Fruit fly (Drosophila melanogaster) whole organism, embryonic: Measurements from ENCODE around the gene CG42660.

Experiments
- CG10543 ChIP-seq: fragments of 200-800 bp; sonication (Bioruptor generic); optimal IDR thresholded peaks from 3 replicates; lab custom pipeline; 2017; ENCODE audit warnings: missing biosample characterization, mild to moderate bottlenecking, missing genetic modification characterization, moderate library complexity
- CG11456 ChIP-seq: fragments of 200-800 bp; sonication (Bioruptor generic); IDR thresholded peaks from 3 replicates; pipeline ENCODE4 v1.3.6; 2022; ENCODE audit warnings: missing biosample characterization, missing genetic modification characterization
- CG12942 ChIP-seq: fragments of 200-800 bp; sonication (Bioruptor generic); optimal IDR thresholded peaks from 3 replicates; lab custom pipeline; 2016; ENCODE audit warnings: missing biosample characterization, missing genetic modification characterization
- CG16813 ChIP-seq: fragments of 200-800 bp; sonication (Bioruptor generic); IDR thresholded peaks from 3 replicates; pipeline ENCODE4 v1.3.6; 2022; ENCODE audit warnings: missing biosample characterization, missing genetic modification characterization; ENCODE audit not compliant: partially characterized antibody
- CG17359 ChIP-seq: fragments of 200-800 bp; sonication (Bioruptor generic); optimal IDR thresholded peaks from 3 replicates; lab custom pipeline; 2018; ENCODE audit warnings: missing biosample characterization, mild to moderate bottlenecking, missing genetic modification characterization, moderate library complexity
- CG17361 ChIP-seq: fragments of 200-800 bp; sonication (Bioruptor generic); IDR thresholded peaks from 3 replicates; pipeline ENCODE4 v1.3.6; 2022; ENCODE audit warnings: missing biosample characterization, missing genetic modification characterization
- CG1832 ChIP-seq: fragments of 200-800 bp; sonication (Bioruptor generic); optimal IDR thresholded peaks from 2 replicates; lab custom pipeline; 2017; ENCODE audit warnings: missing biosample characterization, mild to moderate bottlenecking, missing genetic modification characterization, inconsistent platforms
- CG2202 ChIP-seq: fragments of 200-800 bp; sonication (Bioruptor generic); optimal IDR thresholded peaks from 2 replicates; lab custom pipeline; 2018; ENCODE audit warnings: missing biosample characterization, mild to moderate bottlenecking, missing genetic modification characterization
- CG2712 ChIP-seq: fragments of 200-800 bp; optimal IDR thresholded peaks from 3 replicates; lab custom pipeline; 2019; ENCODE audit warnings: missing biosample characterization, mild to moderate bottlenecking, missing genetic modification characterization, moderate library complexity
- CG30403 ChIP-seq: fragments of 200-800 bp; sonication (Bioruptor generic); optimal IDR thresholded peaks from 3 replicates; lab custom pipeline; 2016; ENCODE audit warnings: missing biosample characterization, missing genetic modification characterization
- CG33557 ChIP-seq: fragments of 200-800 bp; sonication (Bioruptor generic); optimal IDR thresholded peaks from 2 replicates; lab custom pipeline; 2019; ENCODE audit warnings: missing biosample characterization, mild to moderate bottlenecking, missing genetic modification characterization, moderate library complexity
- CG5245 ChIP-seq: fragments of 200-800 bp; sonication (Bioruptor generic); optimal IDR thresholded peaks from 3 replicates; lab custom pipeline; 2016; ENCODE audit warnings: missing biosample characterization, missing genetic modification characterization
- CG6813 ChIP-seq: fragments of 200-800 bp; sonication (Bioruptor generic); optimal IDR thresholded peaks from 2 replicates; lab custom pipeline; 2017; ENCODE audit warnings: missing biosample characterization, missing genetic modification characterization, mild to moderate bottlenecking, moderate library complexity, missing genetic modification reagents
- CG8290 ChIP-seq, 3 experiments: fragments of 200-800 bp; sonication (Bioruptor generic); optimal IDR thresholded peaks; 2 replicates each; lab custom pipeline; 2016 to 2019; ENCODE audit warnings: missing biosample characterization in 3 of 3, missing genetic modification characterization in 3 of 3, mild to moderate bottlenecking in 2 of 3, moderate library complexity in 1 of 3
- CG9797 ChIP-seq: fragments of 200-800 bp; sonication (Bioruptor generic); optimal IDR thresholded peaks from 3 replicates; lab custom pipeline; 2018; ENCODE audit warnings: missing biosample characterization, mild to moderate bottlenecking, missing genetic modification characterization
- Camta ChIP-seq: fragments of 200-800 bp; sonication (Bioruptor generic); optimal IDR thresholded peaks from 2 replicates; lab custom pipeline; 2016; ENCODE audit warnings: missing biosample characterization, missing genetic modification characterization
- CkIIα-i1 ChIP-seq: fragments of 200-800 bp; sonication (Bioruptor generic); IDR thresholded peaks from 2 replicates; pipeline ENCODE4 v1.3.6; 2022; ENCODE audit warnings: missing biosample characterization, missing genetic modification characterization
- Dfd ChIP-seq, 2 experiments: fragments of >200 bp; optimal IDR thresholded peaks; 2 replicates each; lab custom pipeline; 2017; ENCODE audit warnings: missing biosample characterization in 2 of 2, missing genetic modification characterization in 2 of 2
- Dip3 ChIP-seq: fragments of 200-800 bp; sonication (Bioruptor generic); optimal IDR thresholded peaks from 3 replicates; lab custom pipeline; 2016; ENCODE audit warnings: missing biosample characterization, missing genetic modification characterization
- Doc2 ChIP-seq: fragments of 200-800 bp; sonication (Bioruptor generic); IDR thresholded peaks from 2 replicates; pipeline ENCODE4 v1.3.6; 2022; ENCODE audit warnings: missing biosample characterization, missing genetic modification characterization
- E2f1 ChIP-seq: fragments of 200-800 bp; sonication (Bioruptor generic); IDR thresholded peaks from 2 replicates; pipeline ENCODE4 v1.3.6; 2022; ENCODE audit warnings: missing biosample characterization, missing genetic modification characterization
- Fer1 ChIP-seq: fragments of 200-800 bp; sonication (Bioruptor generic); optimal IDR thresholded peaks from 2 replicates; lab custom pipeline; 2017; ENCODE audit warnings: missing biosample characterization, mild to moderate bottlenecking, missing genetic modification characterization
- HLH3B ChIP-seq: fragments of 200-800 bp; sonication (Bioruptor generic); IDR thresholded peaks from 2 replicates; pipeline ENCODE4 v1.3.6; 2022; ENCODE audit warnings: missing biosample characterization, missing genetic modification characterization
- Hsf ChIP-seq: fragments of 200-800 bp; sonication (Bioruptor generic); optimal IDR thresholded peaks from 3 replicates; lab custom pipeline; 2016; ENCODE audit warnings: missing biosample characterization, missing genetic modification characterization
- Meics ChIP-seq: fragments of 200-800 bp; sonication (Bioruptor generic); optimal IDR thresholded peaks from 2 replicates; lab custom pipeline; 2017; ENCODE audit warnings: missing biosample characterization, mild to moderate bottlenecking, missing genetic modification characterization
- Nf-YB ChIP-seq: fragments of 200-800 bp; sonication (Bioruptor generic); optimal IDR thresholded peaks from 3 replicates; lab custom pipeline; 2019; ENCODE audit warnings: missing biosample characterization, mild to moderate bottlenecking, missing genetic modification characterization, moderate library complexity
- Nf-YC ChIP-seq: fragments of 200-800 bp; optimal IDR thresholded peaks from 3 replicates; lab custom pipeline; 2019; ENCODE audit warnings: missing biosample characterization, mild to moderate bottlenecking, missing genetic modification characterization, moderate library complexity
- abd-A ChIP-seq: fragments of 200-800 bp; sonication (Bioruptor generic); optimal IDR thresholded peaks from 3 replicates; lab custom pipeline; 2019; ENCODE audit warnings: missing biosample characterization, mild to moderate bottlenecking, missing genetic modification characterization, moderate library complexity
- caup ChIP-seq: fragments of 200-800 bp; sonication (Bioruptor generic); optimal IDR thresholded peaks from 3 replicates; lab custom pipeline; 2017; ENCODE audit warnings: missing biosample characterization, mild to moderate bottlenecking, missing genetic modification characterization, moderate library complexity; ENCODE audit not compliant: severe bottlenecking
- crol ChIP-seq: fragments of 200-800 bp; sonication (Bioruptor generic); IDR thresholded peaks from 2 replicates; pipeline ENCODE4 v1.3.6; 2022; ENCODE audit warnings: missing biosample characterization, missing genetic modification characterization
- crp ChIP-seq, 2 experiments: fragments of 200-800 bp; sonication (Bioruptor generic); optimal IDR thresholded peaks; 2 replicates in 1 of 2; 3 replicates in 1 of 2; lab custom pipeline; 2017; ENCODE audit warnings: missing biosample characterization in 2 of 2, missing genetic modification characterization in 2 of 2, mild to moderate bottlenecking in 1 of 2, moderate library complexity in 1 of 2
- dm ChIP-seq: fragments of 200-800 bp; sonication (Bioruptor generic); optimal IDR thresholded peaks from 3 replicates; lab custom pipeline; 2016; ENCODE audit warnings: missing biosample characterization, missing genetic modification characterization
- dmrt99B ChIP-seq: fragments of 200-800 bp; sonication (Bioruptor generic); optimal IDR thresholded peaks from 2 replicates; lab custom pipeline; 2018; ENCODE audit warnings: missing biosample characterization, mild to moderate bottlenecking, missing genetic modification characterization, moderate library complexity
- hth ChIP-seq: fragments of >200 bp; optimal IDR thresholded peaks from 2 replicates; lab custom pipeline; 2017; ENCODE audit warnings: inconsistent platforms
- lab ChIP-seq: fragments of 200-800 bp; sonication (Bioruptor generic); optimal IDR thresholded peaks from 3 replicates; lab custom pipeline; 2017; ENCODE audit warnings: missing biosample characterization, missing genetic modification characterization, mild to moderate bottlenecking, moderate library complexity, missing genetic modification reagents
- nom ChIP-seq: fragments of 200-800 bp; sonication (Bioruptor generic); optimal IDR thresholded peaks from 2 replicates; lab custom pipeline; 2017; ENCODE audit warnings: missing biosample characterization, missing genetic modification characterization, mild to moderate bottlenecking, moderate library complexity, missing genetic modification reagents
- onecut ChIP-seq: fragments of 200-800 bp; sonication (Bioruptor generic); IDR thresholded peaks from 2 replicates; pipeline ENCODE4 v1.3.6; 2022; ENCODE audit warnings: missing biosample characterization, missing genetic modification characterization
- org-1 ChIP-seq: fragments of 200-800 bp; sonication (Bioruptor generic); optimal IDR thresholded peaks from 2 replicates; lab custom pipeline; 2017; ENCODE audit warnings: missing biosample characterization, missing genetic modification characterization
- peb ChIP-seq: fragments of 200-800 bp; sonication (Bioruptor generic); IDR thresholded peaks from 2 replicates; pipeline ENCODE4 v1.3.6; 2022; ENCODE audit warnings: missing biosample characterization, missing genetic modification characterization
- phol ChIP-seq: fragments of 200-800 bp; sonication (Bioruptor generic); optimal IDR thresholded peaks from 3 replicates; lab custom pipeline; 2018; ENCODE audit warnings: missing biosample characterization, mild to moderate bottlenecking, missing genetic modification characterization, moderate library complexity
- repo ChIP-seq: fragments of 200-800 bp; sonication (Bioruptor generic); optimal IDR thresholded peaks from 2 replicates; lab custom pipeline; 2016; ENCODE audit warnings: missing biosample characterization, missing genetic modification characterization
- scrt ChIP-seq: fragments of 200-800 bp; sonication (Bioruptor generic); optimal IDR thresholded peaks from 2 replicates; lab custom pipeline; 2018; ENCODE audit warnings: missing biosample characterization, mild to moderate bottlenecking, missing genetic modification characterization, moderate library complexity
- sd ChIP-seq: fragments of 200-800 bp; sonication (Bioruptor generic); optimal IDR thresholded peaks from 3 replicates; lab custom pipeline; 2018; ENCODE audit warnings: missing biosample characterization, mild to moderate bottlenecking, missing genetic modification characterization, moderate library complexity
- sim ChIP-seq: fragments of 200-800 bp; sonication (Bioruptor generic); IDR thresholded peaks from 2 replicates; pipeline ENCODE4 v1.3.6; 2022; ENCODE audit warnings: missing biosample characterization, missing genetic modification characterization
- slou ChIP-seq: fragments of 200-800 bp; sonication (Bioruptor generic); optimal IDR thresholded peaks from 3 replicates; lab custom pipeline; 2016; ENCODE audit warnings: missing biosample characterization, missing genetic modification characterization
- tna ChIP-seq: fragments of 200-800 bp; sonication (Bioruptor generic); IDR thresholded peaks from 2 replicates; pipeline ENCODE4 v1.3.6; 2022; ENCODE audit warnings: missing biosample characterization, missing genetic modification characterization; ENCODE audit not compliant: partially characterized antibody
- trem ChIP-seq: fragments of 200-800 bp; optimal IDR thresholded peaks from 3 replicates; lab custom pipeline; 2019; ENCODE audit warnings: missing biosample characterization, mild to moderate bottlenecking, missing genetic modification characterization, moderate library complexity
- ttk ChIP-seq: fragments of 200-800 bp; sonication (Bioruptor generic); IDR thresholded peaks from 2 replicates; pipeline ENCODE4 v2.1.2; 2022; ENCODE audit warnings: missing biosample characterization, missing genetic modification characterization
- vnd ChIP-seq: fragments of 200-800 bp; sonication (Bioruptor generic); IDR thresholded peaks from 3 replicates; pipeline ENCODE4 v1.3.6; 2022; ENCODE audit warnings: missing biosample characterization, missing genetic modification characterization; ENCODE audit not compliant: partially characterized antibody
- wor ChIP-seq: fragments of 200-800 bp; sonication (Bioruptor generic); IDR thresholded peaks from 2 replicates; pipeline ENCODE4 v1.3.6; 2022; ENCODE audit warnings: missing biosample characterization, missing genetic modification characterization
- z ChIP-seq: fragments of 200-800 bp; sonication (Bioruptor generic); IDR thresholded peaks from 3 replicates; pipeline ENCODE4 v1.3.6; 2022; ENCODE audit warnings: missing biosample characterization, missing genetic modification characterization

The CG42660 gene

DNA sequence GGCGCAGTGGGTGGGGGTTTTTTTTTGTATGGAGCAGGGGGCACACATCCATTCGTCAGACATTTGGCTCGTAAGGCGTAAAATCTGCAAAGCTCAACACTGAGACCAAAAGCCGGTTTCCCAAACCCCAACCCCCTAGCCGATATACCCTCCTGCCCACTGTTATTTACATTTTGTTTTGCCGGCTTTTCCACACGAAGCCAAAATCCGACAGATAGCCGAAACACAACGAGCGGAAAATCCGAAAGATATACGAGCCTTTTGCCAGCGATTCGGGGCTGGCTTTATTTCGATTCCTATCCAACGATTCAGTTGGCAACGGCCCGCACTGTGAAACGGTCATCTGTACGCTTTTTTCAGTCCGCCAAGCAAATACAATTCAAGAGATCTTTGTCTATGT lies 41.8 kb upstream of the CG42660 start, which contains the start of gene CG42458 (continued):
- TF ChIP-seq tna (GFP tag; lab: Robert Waterston, UW) (no peak), Dip3 (GFP tag; lab: Kevin White, UChicago) (no peak), CG17361 (no peak), CG10543 (GFP tag; lab: Kevin White, UChicago) (peak; percentile 43), Nf-YB (GFP tag; lab: Kevin White, UChicago) (peak; percentile 54), sd (tag; lab: Kevin White, UChicago) (no peak), phol (tag; lab: Kevin White, UChicago) (no peak), CG33557 (GFP tag; lab: Kevin White, UChicago) (no peak), trem (tag; lab: Kevin White, UChicago) (no peak), wor (GFP tag; lab: Robert Waterston, UW) (no peak), CG6813 (GFP tag; lab: Kevin White, UChicago) (no peak), lab (peak; percentile 13), CG2712 (no peak), crol (GFP tag; lab: Robert Waterston, UW) (peak; percentile 77), sim (no peak), abd-A (peak; percentile 94), slou (GFP tag; lab: Kevin White, UChicago) (no peak), E2f1 (GFP tag; lab: Robert Waterston, UW) (no peak), CG2202 (tag; lab: Kevin White, UChicago) (no peak), CG30403 (no peak), CG12942 (GFP tag; lab: Kevin White, UChicago) (no peak), Hsf (GFP tag; lab: Kevin White, UChicago) (no peak), ttk (GFP tag; lab: Robert Waterston, UW) (no peak; the same call in 1 of the 2 replicates), hth (no peak), repo (GFP tag; lab: Kevin White, UChicago) (no peak), caup (GFP tag; lab: Kevin White, UChicago) (peak; percentile 23), dmrt99B (tag; lab: Kevin White, UChicago) (no peak), Fer1 (peak; percentile 27), org-1 (GFP tag; lab: Kevin White, UChicago) (no peak), dm (no peak), CG11456 (no peak), CG9797 (no peak), CG8290 (GFP tag; optimal IDR thresholded peaks at IDR 0.05; lab: Kevin White, UChicago) (no peak), CG8290 (tag; optimal IDR thresholded peaks at IDR 0.05; lab: Kevin White, UChicago) (peak in 1 of 2 experiments; percentile 29), z (GFP tag; lab: Robert Waterston, UW) (no peak), CkIIα-i1 (GFP tag; lab: Robert Waterston, UW) (no peak), CG1832 (GFP tag; lab: Kevin White, UChicago) (no peak), vnd (GFP tag; lab: Robert Waterston, UW) (no peak), onecut (GFP tag; lab: Robert Waterston, UW) (no peak; the same call in 1 of the 2 replicates), HLH3B (GFP tag; lab: Robert Waterston, UW) (0 out of 2 replicates have a peak, but pooled peaks have one; percentile 22), CG5245 (GFP tag; lab: Kevin White, UChicago) (no peak), crp (GFP tag; optimal IDR thresholded peaks at IDR 0.05; lab: Kevin White, UChicago) (no peak), scrt (peak; percentile 6), CG16813 (GFP tag; lab: Robert Waterston, UW) (no peak), Nf-YC (tag; lab: Kevin White, UChicago) (peak; percentile 85), Camta (GFP tag; lab: Kevin White, UChicago) (no peak), peb (no peak), Dfd (GFP tag; optimal IDR thresholded peaks at IDR 0.05; lab: Kevin White, UChicago) (no peak), Doc2 (GFP tag; lab: Robert Waterston, UW) (no peak), nom (GFP tag; lab: Kevin White, UChicago) (no peak), Meics (GFP tag; lab: Kevin White, UChicago) (no peak), CG17359 (tag; lab: Kevin White, UChicago) (no peak)
